Fruit fly (Drosophila melanogaster): ENCODE measurements around the gene Rev1.

Gene Rev1

DNA sequence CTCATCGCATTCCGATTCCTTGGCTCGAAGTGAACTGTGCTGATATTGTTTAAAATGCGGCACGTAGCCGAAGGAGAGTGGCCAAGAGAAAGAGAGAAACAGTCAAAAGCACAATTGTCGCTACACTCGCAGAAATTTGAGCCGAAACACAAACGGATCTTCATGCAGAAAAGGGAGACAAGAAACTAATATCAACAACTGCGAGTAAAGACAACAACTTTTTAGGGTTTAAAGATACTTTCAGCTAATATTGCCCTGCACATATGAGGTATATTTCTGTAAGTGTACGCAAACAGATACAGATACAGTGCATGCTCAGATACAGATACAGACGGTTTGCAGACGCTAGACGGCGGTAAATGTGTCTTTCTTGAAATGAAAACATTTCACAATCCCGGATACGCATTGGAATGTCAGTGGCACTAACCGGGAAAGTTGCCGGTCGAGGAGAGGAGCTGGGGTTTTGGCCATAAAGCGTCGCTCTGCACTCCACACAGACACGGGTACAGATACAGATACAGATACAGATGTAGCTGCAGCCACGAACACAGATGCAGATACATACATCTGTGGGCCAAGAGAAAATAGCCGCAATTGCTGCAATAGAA is 9.9 kb upstream of the Rev1 start (continued):
- TF ChIP-seq abd-A (tag; optimal IDR thresholded peaks at IDR 0.05) (no peak), CG30020 (tag; optimal IDR thresholded peaks at IDR 0.05) (peak; percentile 33), Hmx (GFP tag; optimal IDR thresholded peaks at IDR 0.05) (no peak), CG5180 (GFP tag; optimal IDR thresholded peaks at IDR 0.05) (peak; percentile 76), Ada2b (GFP tag; IDR thresholded peaks at IDR 0.05) (peak; percentile 89), ftz-f1 (GFP tag; optimal IDR thresholded peaks at IDR 0.05) (no peak), CG2712 (tag; optimal IDR thresholded peaks at IDR 0.05) (peak; percentile 89), CG14050 (GFP tag; IDR thresholded peaks at IDR 0.05) (peak; percentile 83), TFAM (GFP tag; optimal IDR thresholded peaks at IDR 0.05) (peak; percentile 60), zfh2 (GFP tag; optimal IDR thresholded peaks at IDR 0.05) (peak; percentile 73), Atf-2 (GFP tag; optimal IDR thresholded peaks at IDR 0.05) (peak; percentile 88), B-H2 (GFP tag; optimal IDR thresholded peaks at IDR 0.05) (no peak), btn (GFP tag; optimal IDR thresholded peaks at IDR 0.05) (peak; percentile 88), Nf-YB (GFP tag; optimal IDR thresholded peaks at IDR 0.05) (peak; percentile 58), yki (optimal IDR thresholded peaks at IDR 0.05) (no peak), CG16815 (GFP tag; optimal IDR thresholded peaks at IDR 0.05) (peak; percentile 68), CG30431 (GFP tag; optimal IDR thresholded peaks at IDR 0.05) (peak; percentile 88), z (GFP tag; IDR thresholded peaks at IDR 0.05) (peak; percentile 77), Ravus (GFP tag; IDR thresholded peaks at IDR 0.05) (peak; percentile 55), dati (GFP tag; IDR thresholded peaks at IDR 0.05) (peak; percentile 88), nau (GFP tag; optimal IDR thresholded peaks at IDR 0.05) (peak; percentile 87), CG4617 (GFP tag; optimal IDR thresholded peaks at IDR 0.05; ENCODE audit: borderline replicate concordance) (peak; percentile 72), jumu (GFP tag; optimal IDR thresholded peaks at IDR 0.05) (peak; percentile 88), jing (GFP tag; optimal IDR thresholded peaks at IDR 0.05) (peak; percentile 87), E2f1 (GFP tag; IDR thresholded peaks at IDR 0.05) (peak; percentile 82), pros (GFP tag; optimal IDR thresholded peaks at IDR 0.05) (no peak), CG2199 (GFP tag; IDR thresholded peaks at IDR 0.05) (peak; percentile 85; the same call in 2 of the 3 replicates), crp (GFP tag; optimal IDR thresholded peaks at IDR 0.05) (peak in 1 of 2 experiments; percentile 42), D19A (tag; optimal IDR thresholded peaks at IDR 0.05) (peak; percentile 79), CG4730 (GFP tag; IDR thresholded peaks at IDR 0.05) (peak; percentile 70), gfzf (GFP tag; optimal IDR thresholded peaks at IDR 0.05) (peak; percentile 3), CG1602 (GFP tag; optimal IDR thresholded peaks at IDR 0.05) (peak; percentile 82), eyg (GFP tag; optimal IDR thresholded peaks at IDR 0.05) (peak; percentile 75), seq (GFP tag; IDR thresholded peaks at IDR 0.05) (peak; percentile 65; the same call in 1 of the 2 replicates), salm (tag; optimal IDR thresholded peaks at IDR 0.05) (peak; percentile 80), CG15269 (tag; optimal IDR thresholded peaks at IDR 0.05) (peak; percentile 87), Hand (GFP tag; optimal IDR thresholded peaks at IDR 0.05) (peak; percentile 19), chm (GFP tag; IDR thresholded peaks at IDR 0.05) (peak; percentile 86), CG31388 (GFP tag; optimal IDR thresholded peaks at IDR 0.05) (peak; percentile 58), Adf1 (GFP tag; IDR thresholded peaks at IDR 0.05) (no peak), CG9437 (GFP tag; optimal IDR thresholded peaks at IDR 0.05) (peak; percentile 72), slou (GFP tag; optimal IDR thresholded peaks at IDR 0.05) (peak; percentile 38), CG6791 (GFP tag; IDR thresholded peaks at IDR 0.05; ENCODE audit: partially characterized antibody) (no peak), Mes4 (GFP tag; optimal IDR thresholded peaks at IDR 0.05) (peak; percentile 72), sr (GFP tag; IDR thresholded peaks at IDR 0.05) (peak; percentile 73; the same call in 2 of the 3 replicates), CG2875 (GFP tag; optimal IDR thresholded peaks at IDR 0.05) (peak; percentile 92), CG3995 (GFP tag; optimal IDR thresholded peaks at IDR 0.05) (peak; percentile 21), Bdp1 (GFP tag; optimal IDR thresholded peaks at IDR 0.05) (peak; percentile 76), Sry-δ (GFP tag; optimal IDR thresholded peaks at IDR 0.05) (peak; percentile 55), Opbp (GFP tag; IDR thresholded peaks at IDR 0.05; ENCODE audit: partially characterized antibody) (no peak)
